Worm (Caenorhabditis elegans) whole organism, L4 larva: ENCODE results near the gene cpt-5.

Experiments
- D1046.2 ChIP-seq: fragments of 200-800 bp; sonication (Bioruptor generic); IDR thresholded peaks from 2 replicates; pipeline ENCODE4 v1.3.6; 2022; ENCODE audit warnings: missing genetic modification characterization, missing compliant biosample characterization
- F10B5.3 ChIP-seq: sonication (generic microtip); optimal IDR thresholded peaks from 2 replicates; lab custom pipeline; 2016; ENCODE audit warnings: mild to moderate bottlenecking, missing genetic modification characterization, missing compliant biosample characterization
- F44E2.7 ChIP-seq: fragments of 200-800 bp; sonication (Bioruptor generic); IDR thresholded peaks from 2 replicates; pipeline ENCODE4 v2.1.2; 2022; ENCODE audit warnings: missing genetic modification characterization, missing compliant biosample characterization
- R02D3.7 ChIP-seq: fragments of 150-350 bp; sonication (generic microtip); optimal IDR thresholded peaks from 3 replicates; lab custom pipeline; 2014; ENCODE audit warnings: missing biosample characterization, missing genetic modification characterization
- Y48G9A.11 ChIP-seq: fragments of 200-800 bp; sonication (Bioruptor generic); IDR thresholded peaks from 2 replicates; pipeline ENCODE4 v1.3.6; 2022; ENCODE audit warnings: missing genetic modification reagents, missing genetic modification characterization, missing compliant biosample characterization
- Y75B8A.6 ChIP-seq: fragments of 200-800 bp; sonication (Bioruptor generic); IDR thresholded peaks from 2 replicates; pipeline ENCODE4 v1.3.6; 2022; ENCODE audit warnings: missing genetic modification reagents, missing genetic modification characterization, missing compliant biosample characterization
- ZK546.5 ChIP-seq, 2 experiments: sonication (generic microtip); optimal IDR thresholded peaks; 2 replicates each; lab custom pipeline; 2017; ENCODE audit warnings: missing biosample characterization in 2 of 2, missing genetic modification characterization in 2 of 2
- aha-1 ChIP-seq: fragments of 150-350 bp; peaks from one replicate; lab custom pipeline; 2014; ENCODE audit warnings: missing biosample characterization, missing genetic modification characterization
- aly-2 ChIP-seq: sonication (generic microtip); optimal IDR thresholded peaks from 2 replicates; lab custom pipeline; 2018; ENCODE audit warnings: missing biosample characterization, missing genetic modification characterization
- ama-1 ChIP-seq: fragments of 150-350 bp; optimal IDR thresholded peaks from 2 replicates; lab custom pipeline; 2014; ENCODE audit warnings: inconsistent platforms, mixed read lengths
- ceh-20 ChIP-seq: fragments of 200-800 bp; sonication (Bioruptor generic); IDR thresholded peaks from 2 replicates; pipeline ENCODE4 v1.3.6; 2022; ENCODE audit warnings: missing genetic modification reagents, missing genetic modification characterization, missing compliant biosample characterization
- ceh-32 ChIP-seq: sonication (generic microtip); optimal IDR thresholded peaks from 2 replicates; lab custom pipeline; 2016; ENCODE audit warnings: mild to moderate bottlenecking, missing genetic modification characterization, missing compliant biosample characterization; ENCODE audit not compliant: poor library complexity
- ceh-82 ChIP-seq: sonication (generic microtip); optimal IDR thresholded peaks from 2 replicates; lab custom pipeline; 2017; ENCODE audit warnings: missing biosample characterization, missing genetic modification characterization
- daf-12 ChIP-seq: fragments of 150-350 bp; optimal IDR thresholded peaks from 2 replicates; lab custom pipeline; 2014; ENCODE audit warnings: missing biosample characterization, missing genetic modification reagents, missing genetic modification characterization
- daf-16 ChIP-seq, 3 experiments: sonication (generic microtip); optimal IDR thresholded peaks; 2 replicates each; lab custom pipeline; 2016 to 2017; ENCODE audit warnings: missing genetic modification characterization in 3 of 3, missing genetic modification reagents in 3 of 3, mild to moderate bottlenecking in 2 of 3, missing compliant biosample characterization in 2 of 3, missing biosample characterization in 1 of 3, moderate library complexity in 1 of 3
- dmd-6 ChIP-seq: fragments of 200-800 bp; sonication (Bioruptor generic); IDR thresholded peaks from 2 replicates; pipeline ENCODE4 v1.3.6; 2022; ENCODE audit warnings: missing genetic modification reagents, missing genetic modification characterization, missing compliant biosample characterization
- dmd-8 ChIP-seq: fragments of 200-800 bp; sonication (Bioruptor generic); IDR thresholded peaks from 2 replicates; pipeline ENCODE4 v1.3.6; 2022; ENCODE audit warnings: missing genetic modification characterization, missing compliant biosample characterization
- dve-1 ChIP-seq: sonication (generic microtip); optimal IDR thresholded peaks from 2 replicates; lab custom pipeline; 2017; ENCODE audit warnings: antibody characterized with exemption, mild to moderate bottlenecking, missing genetic modification characterization, missing compliant biosample characterization; ENCODE audit not compliant: insufficient read depth
- egl-43 ChIP-seq: fragments of 200-800 bp; sonication (Bioruptor generic); IDR thresholded peaks from 2 replicates; pipeline ENCODE4 v1.3.6; 2022; ENCODE audit warnings: missing genetic modification reagents, missing genetic modification characterization, missing compliant biosample characterization
- fkh-10 ChIP-seq: fragments of 150-350 bp; optimal IDR thresholded peaks from 2 replicates; lab custom pipeline; 2014; ENCODE audit warnings: missing biosample characterization, missing genetic modification reagents, missing genetic modification characterization
- fos-1 ChIP-seq: fragments of 150-350 bp; optimal IDR thresholded peaks from 2 replicates; lab custom pipeline; 2014; ENCODE audit warnings: missing biosample characterization, missing genetic modification characterization
- hlh-11 ChIP-seq: fragments of 200-800 bp; sonication (Bioruptor generic); optimal IDR thresholded peaks from 2 replicates; lab custom pipeline; 2018; ENCODE audit warnings: mild to moderate bottlenecking, missing genetic modification characterization, missing compliant biosample characterization
- lim-7 ChIP-seq: fragments of 200-800 bp; sonication (Bioruptor generic); IDR thresholded peaks from 2 replicates; pipeline ENCODE4 v1.3.6; 2022; ENCODE audit warnings: missing genetic modification characterization, missing compliant biosample characterization
- lin-1 ChIP-seq: fragments of 200-800 bp; sonication (Bioruptor generic); IDR thresholded peaks from 2 replicates; pipeline ENCODE4 v1.3.6; 2022; ENCODE audit warnings: missing genetic modification reagents, missing genetic modification characterization, missing compliant biosample characterization
- lin-13 ChIP-seq: fragments of 150-350 bp; optimal IDR thresholded peaks from 2 replicates; lab custom pipeline; 2014; ENCODE audit warnings: missing biosample characterization, missing genetic modification reagents, missing genetic modification characterization
- madf-5 ChIP-seq, 2 experiments: fragments of 200-800 bp; sonication (Bioruptor generic); IDR thresholded peaks; 2 replicates each; pipeline ENCODE4 v1.3.6; 2022; ENCODE audit warnings: missing compliant biosample characterization in 2 of 2, missing genetic modification characterization in 2 of 2
- mep-1 ChIP-seq: fragments of 150-350 bp; sonication (generic microtip); optimal IDR thresholded peaks from 3 replicates; lab custom pipeline; 2014; ENCODE audit warnings: missing biosample characterization, missing genetic modification characterization
- mxl-2 ChIP-seq: fragments of 200-800 bp; sonication (Bioruptor generic); conservative IDR thresholded peaks from 2 replicates; pipeline ENCODE4 v1.3.6; 2022; ENCODE audit warnings: missing genetic modification reagents, missing genetic modification characterization, missing compliant biosample characterization
- nhr-111 ChIP-seq: fragments of 200-800 bp; sonication (Bioruptor generic); optimal IDR thresholded peaks from 2 replicates; lab custom pipeline; 2018; ENCODE audit warnings: mild to moderate bottlenecking, missing genetic modification characterization, missing compliant biosample characterization
- nhr-25 ChIP-seq: sonication (generic microtip); optimal IDR thresholded peaks from 2 replicates; lab custom pipeline; 2017; ENCODE audit warnings: missing genetic modification characterization, mild to moderate bottlenecking, missing compliant biosample characterization, antibody characterized with exemption, moderate library complexity, borderline replicate concordance; ENCODE audit not compliant: insufficient read depth
- nhr-28 ChIP-seq: fragments of 150-350 bp; optimal IDR thresholded peaks from 2 replicates; lab custom pipeline; 2014; ENCODE audit warnings: missing biosample characterization, missing genetic modification characterization
- nhr-48 ChIP-seq: sonication (generic microtip); optimal IDR thresholded peaks from 2 replicates; lab custom pipeline; 2016; ENCODE audit warnings: mild to moderate bottlenecking, missing genetic modification characterization, missing compliant biosample characterization
- nhr-6 ChIP-seq: fragments of 150-350 bp; optimal IDR thresholded peaks from 2 replicates; lab custom pipeline; 2014; ENCODE audit warnings: missing biosample characterization, missing genetic modification characterization
- nhr-77 ChIP-seq: fragments of 150-350 bp; optimal IDR thresholded peaks from 2 replicates; lab custom pipeline; 2014; ENCODE audit warnings: missing biosample characterization, missing genetic modification characterization
- pha-4 ChIP-seq, 2 experiments: fragments of 150-350 bp in 1 of 2; fragments of 200-800 bp in 1 of 2; sonication (Bioruptor generic) in 1 of 2; IDR thresholded peaks in 1 of 2; optimal IDR thresholded peaks in 1 of 2; 2 replicates each; pipeline versions ENCODE4 v1.3.6 to Lab custom; 2014 to 2022; ENCODE audit warnings: missing genetic modification characterization in 2 of 2, missing genetic modification reagents in 2 of 2, missing biosample characterization in 1 of 2, missing compliant biosample characterization in 1 of 2
- php-3 ChIP-seq: fragments of 200-800 bp; sonication (Bioruptor generic); IDR thresholded peaks from 2 replicates; pipeline ENCODE4 v1.3.6; 2022; ENCODE audit warnings: missing genetic modification reagents, missing genetic modification characterization, missing compliant biosample characterization
- sdz-12 ChIP-seq: fragments of 200-800 bp; sonication (Bioruptor generic); optimal IDR thresholded peaks from 2 replicates; lab custom pipeline; 2018; ENCODE audit warnings: mild to moderate bottlenecking, missing genetic modification characterization, missing compliant biosample characterization
- snpc-4 ChIP-seq: fragments of 150-350 bp; optimal IDR thresholded peaks from 2 replicates; lab custom pipeline; 2014; ENCODE audit warnings: missing biosample characterization, missing genetic modification characterization
- tag-97 ChIP-seq: fragments of 200-800 bp; sonication (Bioruptor generic); IDR thresholded peaks from 2 replicates; pipeline ENCODE4 v1.3.6; 2022; ENCODE audit warnings: missing genetic modification characterization, missing compliant biosample characterization
- unc-130 ChIP-seq: sonication (generic microtip); optimal IDR thresholded peaks from 2 replicates; lab custom pipeline; 2016; ENCODE audit warnings: missing genetic modification reagents, missing genetic modification characterization, missing compliant biosample characterization
- unc-39 ChIP-seq: sonication (generic microtip); optimal IDR thresholded peaks from 2 replicates; lab custom pipeline; 2017; ENCODE audit warnings: missing biosample characterization, missing genetic modification characterization
- unc-62 ChIP-seq, 3 experiments: fragments of 150-350 bp in 1 of 3; sonication (generic microtip); optimal IDR thresholded peaks in 2 of 3; peaks in 1 of 3; 1 replicate in 1 of 3; 2 replicates in 2 of 3; lab custom pipeline; 2014 to 2017; ENCODE audit warnings: missing biosample characterization in 3 of 3, missing genetic modification characterization in 3 of 3, missing genetic modification reagents in 3 of 3, missing genotype in 1 of 3
- zip-2 ChIP-seq: fragments of 150-350 bp; optimal IDR thresholded peaks from 2 replicates; lab custom pipeline; 2014; ENCODE audit warnings: missing biosample characterization, missing genetic modification characterization
- ztf-11 ChIP-seq: fragments of 150-350 bp; optimal IDR thresholded peaks from 2 replicates; lab custom pipeline; 2014; ENCODE audit warnings: missing biosample characterization, missing genetic modification characterization

The cpt-5 gene

DNA sequence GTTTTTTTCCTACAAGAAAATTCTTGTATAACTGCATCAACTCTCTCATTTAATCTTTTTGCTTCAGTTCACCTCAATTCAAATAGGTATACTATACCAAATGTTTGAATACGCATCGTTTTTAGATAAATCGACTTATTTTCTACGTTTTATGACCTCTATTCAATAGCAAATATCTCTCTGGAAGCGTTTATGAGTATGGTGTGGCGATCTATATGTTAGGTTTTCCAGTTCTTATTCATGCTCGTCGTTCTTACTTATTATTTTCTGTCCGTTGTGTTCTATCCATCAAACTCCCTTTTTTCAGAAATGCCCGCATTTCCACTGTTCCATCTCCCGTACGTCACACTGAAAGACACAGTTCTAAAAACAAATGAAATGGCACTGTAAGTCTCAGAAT is 7.6 kb downstream of the cpt-5 start, which contains the start of gene T22G5.3:
TSS of gene T22G5.3 (plus strand) at position 301 of the 400 bp plus-strand sequence.
- TF ChIP-seq ceh-82 (tag; lab: Kevin White, UChicago) (no peak), unc-39 (no peak), egl-43 (GFP tag; lab: Robert Waterston, UW) (no peak)

- TF ChIP-seq sdz-12 (GFP tag; lab: Kevin White, UChicago) (no peak), aha-1 (tag; lab: Kevin White, UChicago) (peak; percentile 16)
- TF ChIP-seq, all 104 proteins: peak for 1
Measured at ce11 chrV:13887358-13887757, 14.4 kb downstream of the cpt-5 start, which contains the start of gene srsx-19. TSS of gene srsx-19 (plus strand) at chrV:13887658.

- no peak for TF ChIP-seq ama-1
- TF ChIP-seq F10B5.3 (tag; lab: Kevin White, UChicago), result no peak
- no peak for TF ChIP-seq F44E2.7 (GFP tag; lab: Robert Waterston, UW)
- TF ChIP-seq fkh-10 (GFP tag; lab: Kevin White, UChicago), result no peak
- no peak for TF ChIP-seq madf-5 (GFP tag; IDR thresholded peaks at IDR 0.05; lab: Robert Waterston, UW)
- TF ChIP-seq lin-13, result no peak
- TF ChIP-seq tag-97, result no peak
- TF ChIP-seq fos-1 (tag; lab: Kevin White, UChicago), result no peak
- no peak for TF ChIP-seq nhr-25 (tag; lab: Kevin White, UChicago)
- no peak for TF ChIP-seq lin-1 (GFP tag; lab: Robert Waterston, UW)
- TF ChIP-seq daf-12, result no peak
- TF ChIP-seq snpc-4 (tag; lab: Kevin White, UChicago), result no peak
Measured at ce11 chrV:13889516-13889915, 16.5 kb downstream of the cpt-5 start, which contains the start of gene spp-12. TSS of gene spp-12 (plus strand) at chrV:13889816.

DNA sequence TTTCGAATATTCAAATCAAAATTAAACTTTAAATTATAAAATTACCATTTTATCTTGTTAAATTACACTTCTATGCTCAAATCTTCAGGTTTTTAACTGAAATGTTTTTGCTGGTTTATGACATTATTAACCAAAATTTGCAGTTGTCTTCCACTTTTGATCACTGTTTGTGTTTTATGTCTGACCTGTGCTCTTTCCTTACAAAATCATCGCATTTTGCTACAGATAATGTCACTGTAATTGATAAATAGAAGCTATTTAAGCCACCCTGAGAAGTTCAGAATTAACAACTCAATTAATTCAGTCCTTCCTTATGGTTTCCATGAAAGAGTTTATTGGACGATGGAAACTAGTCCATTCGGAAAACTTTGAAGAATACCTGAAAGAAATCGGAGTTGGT is 17.5 kb downstream of the cpt-5 start, which contains the start of gene lbp-8:
TSS of gene lbp-8 (plus strand) at position 301 of the 400 bp plus-strand sequence.
- TF ChIP-seq ceh-82 (tag; lab: Kevin White, UChicago) (no peak), lim-7 (GFP tag; lab: Robert Waterston, UW) (no peak), R02D3.7 (no peak), zip-2 (tag; lab: Kevin White, UChicago) (no peak), dmd-8 (GFP tag; lab: Robert Waterston, UW) (no peak), D1046.2 (GFP tag; lab: Robert Waterston, UW) (no peak), nhr-6 (tag; lab: Kevin White, UChicago) (no peak), dmd-6 (no peak), ceh-32 (tag; lab: Kevin White, UChicago) (no peak), mep-1 (tag; lab: Kevin White, UChicago) (no peak), tag-97 (no peak), nhr-111 (GFP tag; lab: Kevin White, UChicago) (no peak)

DNA sequence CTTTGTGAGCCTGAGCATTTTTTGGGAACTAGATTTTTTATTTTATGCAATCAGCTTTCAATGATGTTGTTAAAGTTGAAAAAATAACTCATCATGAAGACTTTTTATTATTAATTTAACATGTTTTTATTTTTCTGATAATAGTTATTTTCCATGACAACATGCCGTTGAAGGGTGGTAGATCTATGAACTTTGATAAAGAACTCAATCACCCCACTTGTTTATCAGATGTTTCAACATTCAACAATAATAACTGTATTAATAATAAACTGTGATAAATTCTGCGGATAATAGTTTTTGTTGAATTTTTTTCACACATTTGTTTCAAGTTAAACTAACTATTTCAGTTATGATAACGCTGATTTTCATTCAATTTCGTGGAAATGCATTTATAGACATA is 18.5 kb downstream of the cpt-5 start:
- TF ChIP-seq ZK546.5 (tag; optimal IDR thresholded peaks at IDR 0.05; lab: Kevin White, UChicago) (no peak), dve-1 (peak; percentile 76), nhr-111 (GFP tag; lab: Kevin White, UChicago) (no peak), ceh-20 (GFP tag; lab: Robert Waterston, UW) (no peak), ceh-32 (tag; lab: Kevin White, UChicago) (no peak), mxl-2 (no peak), aly-2 (tag; lab: Kevin White, UChicago) (no peak), nhr-28 (tag; lab: Kevin White, UChicago) (peak; percentile 37), Y75B8A.6 (GFP tag; lab: Robert Waterston, UW) (no peak), daf-16 (GFP tag; optimal IDR thresholded peaks at IDR 0.05; lab: Kevin White, UChicago) (no peak), daf-16 (tag; optimal IDR thresholded peaks at IDR 0.05; lab: Kevin White, UChicago) (peak; percentile 96), nhr-77 (tag; lab: Kevin White, UChicago) (peak; percentile 53), php-3 (GFP tag; lab: Robert Waterston, UW) (peak; percentile 55; the same call in 1 of the 2 replicates), hlh-11 (peak; percentile 45), pha-4 (GFP tag; IDR thresholded peaks at IDR 0.05; lab: Robert Waterston, UW) (no peak), pha-4 (tag; optimal IDR thresholded peaks at IDR 0.05; lab: Kevin White, UChicago) (no peak), unc-130 (GFP tag; lab: Kevin White, UChicago) (no peak), Y48G9A.11 (no peak), nhr-48 (no peak), unc-62 (GFP tag; optimal IDR thresholded peaks at IDR 0.05 in 1 of 2; lab: Kevin White, UChicago) (no peak), unc-62 (tag; optimal IDR thresholded peaks at IDR 0.05; lab: Kevin White, UChicago) (no peak), ztf-11 (tag; lab: Kevin White, UChicago) (no peak)
